Fruit fly (Drosophila melanogaster) whole organism, embryonic: ENCODE data around the gene RpL34b.

Source experiments
- Abd-B ChIP-seq: fragments of 200-800 bp; sonication (Bioruptor generic); optimal IDR thresholded peaks from 2 replicates; lab custom pipeline; 2018; ENCODE audit warnings: missing biosample characterization, mild to moderate bottlenecking, missing genetic modification characterization, moderate library complexity
- BtbVII ChIP-seq: fragments of 200-800 bp; sonication (Bioruptor generic); optimal IDR thresholded peaks from 3 replicates; lab custom pipeline; 2017; ENCODE audit warnings: missing biosample characterization, mild to moderate bottlenecking, missing genetic modification characterization
- CG12219 ChIP-seq: fragments of 200-800 bp; sonication (Bioruptor generic); optimal IDR thresholded peaks from 3 replicates; lab custom pipeline; 2018; ENCODE audit warnings: missing biosample characterization, mild to moderate bottlenecking, missing genetic modification characterization
- CG1233 ChIP-seq: fragments of 200-800 bp; sonication (Bioruptor generic); optimal IDR thresholded peaks from 4 replicates; lab custom pipeline; 2018; ENCODE audit warnings: missing biosample characterization, mild to moderate bottlenecking, missing genetic modification characterization
- CG12769 ChIP-seq: fragments of 200-800 bp; sonication (Bioruptor generic); optimal IDR thresholded peaks from 2 replicates; lab custom pipeline; 2019; ENCODE audit warnings: missing biosample characterization, mild to moderate bottlenecking, missing genetic modification characterization, moderate library complexity
- CG13287 ChIP-seq: fragments of 200-800 bp; sonication (Bioruptor generic); IDR thresholded peaks from 2 replicates; pipeline ENCODE4 v1.3.6; 2022; ENCODE audit warnings: missing biosample characterization, missing genetic modification characterization; ENCODE audit not compliant: partially characterized antibody
- CG13296 ChIP-seq: fragments of 200-800 bp; sonication (Bioruptor generic); optimal IDR thresholded peaks from 3 replicates; lab custom pipeline; 2018; ENCODE audit warnings: missing biosample characterization, mild to moderate bottlenecking, missing genetic modification characterization
- CG15479 ChIP-seq: fragments of 200-800 bp; sonication (Bioruptor generic); optimal IDR thresholded peaks from 3 replicates; lab custom pipeline; 2019; ENCODE audit warnings: missing biosample characterization, mild to moderate bottlenecking, missing genetic modification characterization, moderate library complexity
- CG18619 ChIP-seq: fragments of 200-800 bp; sonication (Bioruptor generic); optimal IDR thresholded peaks from 3 replicates; lab custom pipeline; 2017; ENCODE audit warnings: missing biosample characterization, mild to moderate bottlenecking, missing genetic modification characterization
- CG2199 ChIP-seq: fragments of 200-800 bp; sonication (Bioruptor generic); IDR thresholded peaks from 3 replicates; pipeline ENCODE4 v1.3.6; 2022; ENCODE audit warnings: missing biosample characterization, missing genetic modification characterization
- CG34422 ChIP-seq: fragments of 200-800 bp; sonication (Bioruptor generic); IDR thresholded peaks from 3 replicates; pipeline ENCODE4 v1.3.6; 2022; ENCODE audit warnings: missing biosample characterization, missing genetic modification characterization
- CG42726 ChIP-seq: fragments of 200-800 bp; sonication (Bioruptor generic); IDR thresholded peaks from 2 replicates; pipeline ENCODE4 v1.3.6; 2022; ENCODE audit warnings: missing biosample characterization, missing genetic modification characterization; ENCODE audit not compliant: partially characterized antibody
- CG4360 ChIP-seq: fragments of 200-800 bp; sonication (Bioruptor generic); IDR thresholded peaks from 2 replicates; pipeline ENCODE4 v1.3.6; 2022; ENCODE audit warnings: missing biosample characterization, missing genetic modification characterization
- CG43689 ChIP-seq: fragments of 200-800 bp; sonication (Bioruptor generic); IDR thresholded peaks from 2 replicates; pipeline ENCODE4 v1.3.6; 2022; ENCODE audit warnings: missing biosample characterization, missing genetic modification characterization
- CG5953 ChIP-seq: fragments of 200-800 bp; sonication (Bioruptor generic); IDR thresholded peaks from 2 replicates; pipeline ENCODE4 v1.3.6; 2022; ENCODE audit warnings: missing biosample characterization, missing genetic modification characterization
- CG8388 ChIP-seq: fragments of 200-800 bp; sonication (Bioruptor generic); optimal IDR thresholded peaks from 2 replicates; lab custom pipeline; 2019; ENCODE audit warnings: missing biosample characterization, mild to moderate bottlenecking, missing genetic modification characterization, moderate library complexity
- CG9797 ChIP-seq: fragments of 200-800 bp; sonication (Bioruptor generic); optimal IDR thresholded peaks from 3 replicates; lab custom pipeline; 2018; ENCODE audit warnings: missing biosample characterization, mild to moderate bottlenecking, missing genetic modification characterization
- D19A ChIP-seq: fragments of 200-800 bp; optimal IDR thresholded peaks from 3 replicates; lab custom pipeline; 2019; ENCODE audit warnings: missing biosample characterization, mild to moderate bottlenecking, missing genetic modification characterization, moderate library complexity
- Doc2 ChIP-seq: fragments of 200-800 bp; sonication (Bioruptor generic); IDR thresholded peaks from 2 replicates; pipeline ENCODE4 v1.3.6; 2022; ENCODE audit warnings: missing biosample characterization, missing genetic modification characterization
- Dref ChIP-seq: fragments of 200-800 bp; sonication (Bioruptor generic); IDR thresholded peaks from 2 replicates; pipeline ENCODE4 v1.3.6; 2022; ENCODE audit warnings: missing biosample characterization, missing genetic modification characterization
- Hmx ChIP-seq: fragments of 200-800 bp; sonication (Bioruptor generic); optimal IDR thresholded peaks from 2 replicates; lab custom pipeline; 2016; ENCODE audit warnings: missing biosample characterization, missing genetic modification characterization
- Med ChIP-seq: fragments of 200-800 bp; sonication (Bioruptor generic); peaks from one replicate; lab custom pipeline; 2016; ENCODE audit warnings: missing biosample characterization, missing genetic modification characterization, mild to moderate bottlenecking, inconsistent platforms, moderate library complexity
- Neu2 ChIP-seq: fragments of 200-800 bp; sonication (Bioruptor generic); optimal IDR thresholded peaks from 3 replicates; lab custom pipeline; 2016; ENCODE audit warnings: missing biosample characterization, missing genetic modification characterization, borderline replicate concordance
- Nf-YB ChIP-seq: fragments of 200-800 bp; sonication (Bioruptor generic); optimal IDR thresholded peaks from 3 replicates; lab custom pipeline; 2019; ENCODE audit warnings: missing biosample characterization, mild to moderate bottlenecking, missing genetic modification characterization, moderate library complexity
- Oli ChIP-seq: fragments of 200-800 bp; sonication (Bioruptor generic); optimal IDR thresholded peaks from 2 replicates; lab custom pipeline; 2018; ENCODE audit warnings: missing biosample characterization, mild to moderate bottlenecking, missing genetic modification characterization, moderate library complexity
- Sox100B ChIP-seq: fragments of 200-800 bp; sonication (Bioruptor generic); optimal IDR thresholded peaks from 3 replicates; lab custom pipeline; 2018; ENCODE audit warnings: missing biosample characterization, mild to moderate bottlenecking, missing genetic modification characterization
- Tbp ChIP-seq: fragments of >200 bp; optimal IDR thresholded peaks from 2 replicates; lab custom pipeline; 2018; ENCODE audit warnings: missing biosample characterization, missing genetic modification characterization
- YL-1 ChIP-seq: fragments of 200-800 bp; sonication (Bioruptor generic); optimal IDR thresholded peaks from 3 replicates; lab custom pipeline; 2017; ENCODE audit warnings: missing biosample characterization, mild to moderate bottlenecking, missing genetic modification characterization
- ac ChIP-seq: fragments of 200-800 bp; sonication (Bioruptor generic); optimal IDR thresholded peaks from 3 replicates; lab custom pipeline; 2017; ENCODE audit warnings: missing biosample characterization, mild to moderate bottlenecking, missing genetic modification characterization
- ash1 ChIP-seq: fragments of 200-800 bp; sonication (Bioruptor generic); optimal IDR thresholded peaks from 2 replicates; lab custom pipeline; 2018; ENCODE audit warnings: missing biosample characterization, mild to moderate bottlenecking, missing genetic modification characterization
- ato ChIP-seq: fragments of 200-800 bp; sonication (Bioruptor generic); IDR thresholded peaks from 2 replicates; pipeline ENCODE4 v1.3.6; 2022; ENCODE audit warnings: missing biosample characterization, missing genetic modification characterization; ENCODE audit not compliant: partially characterized antibody
- chif ChIP-seq, 2 experiments: fragments of 200-800 bp; sonication (Bioruptor generic); optimal IDR thresholded peaks; 3 replicates each; lab custom pipeline; 2016; ENCODE audit warnings: missing biosample characterization in 2 of 2, missing genetic modification characterization in 2 of 2
- croc ChIP-seq: fragments of 200-800 bp; sonication (Bioruptor generic); conservative IDR thresholded peaks from 3 replicates; pipeline ENCODE4 v1.3.6; 2022; ENCODE audit warnings: missing biosample characterization, missing genetic modification characterization
- danr ChIP-seq: fragments of 200-800 bp; sonication (Bioruptor generic); IDR thresholded peaks from 2 replicates; pipeline ENCODE4 v1.3.6; 2022; ENCODE audit warnings: missing biosample characterization, missing genetic modification characterization
- ewg ChIP-seq: fragments of 200-800 bp; sonication (Bioruptor generic); optimal IDR thresholded peaks from 3 replicates; lab custom pipeline; 2017; ENCODE audit warnings: mild to moderate bottlenecking, missing biosample characterization, missing genetic modification reagents, missing genetic modification characterization
- fru ChIP-seq: fragments of >200 bp; optimal IDR thresholded peaks from 2 replicates; lab custom pipeline; 2017
- gcm2 ChIP-seq: fragments of 200-800 bp; sonication (Bioruptor generic); optimal IDR thresholded peaks from 2 replicates; lab custom pipeline; 2016; ENCODE audit warnings: missing biosample characterization, missing genetic modification characterization
- jumu ChIP-seq: fragments of 200-800 bp; sonication (Bioruptor generic); optimal IDR thresholded peaks from 3 replicates; lab custom pipeline; 2016; ENCODE audit warnings: missing biosample characterization, missing genetic modification characterization
- mirr ChIP-seq: fragments of 200-800 bp; sonication (Bioruptor generic); optimal IDR thresholded peaks from 3 replicates; lab custom pipeline; 2018; ENCODE audit warnings: missing biosample characterization, mild to moderate bottlenecking, missing genetic modification characterization
- nmo ChIP-seq: fragments of 200-800 bp; sonication (Bioruptor generic); optimal IDR thresholded peaks from 2 replicates; lab custom pipeline; 2018; ENCODE audit warnings: missing biosample characterization, mild to moderate bottlenecking, missing genetic modification characterization, moderate library complexity
- p53 ChIP-seq: fragments of 200-800 bp; sonication (Bioruptor generic); optimal IDR thresholded peaks from 2 replicates; lab custom pipeline; 2016; ENCODE audit warnings: missing biosample characterization, missing genetic modification characterization
- peb ChIP-seq: fragments of 200-800 bp; sonication (Bioruptor generic); IDR thresholded peaks from 2 replicates; pipeline ENCODE4 v1.3.6; 2022; ENCODE audit warnings: missing biosample characterization, missing genetic modification characterization
- prd ChIP-seq, 3 experiments: fragments of >200 bp in 2 of 3; fragments of 200-800 bp in 1 of 3; sonication (Bioruptor generic) in 1 of 3; optimal IDR thresholded peaks in 2 of 3; IDR thresholded peaks in 1 of 3; 2 replicates in 2 of 3; 3 replicates in 1 of 3; pipeline versions ENCODE4 v1.3.6 to Lab custom; 2017 to 2022; ENCODE audit warnings: missing biosample characterization in 1 of 3, missing genetic modification characterization in 1 of 3
- scrt ChIP-seq: fragments of 200-800 bp; sonication (Bioruptor generic); optimal IDR thresholded peaks from 2 replicates; lab custom pipeline; 2018; ENCODE audit warnings: missing biosample characterization, mild to moderate bottlenecking, missing genetic modification characterization, moderate library complexity
- sens ChIP-seq: fragments of 200-800 bp; sonication (Bioruptor generic); peaks from one replicate; lab custom pipeline; 2016; ENCODE audit warnings: missing biosample characterization, missing genetic modification characterization
- slbo ChIP-seq: fragments of 200-800 bp; sonication (Bioruptor generic); IDR thresholded peaks from 2 replicates; pipeline ENCODE4 v1.3.6; 2022; ENCODE audit warnings: missing biosample characterization, missing genetic modification characterization
- slou ChIP-seq: fragments of 200-800 bp; sonication (Bioruptor generic); optimal IDR thresholded peaks from 3 replicates; lab custom pipeline; 2016; ENCODE audit warnings: missing biosample characterization, missing genetic modification characterization
- sr ChIP-seq: fragments of 200-800 bp; sonication (Bioruptor generic); IDR thresholded peaks from 3 replicates; pipeline ENCODE4 v1.3.6; 2022; ENCODE audit warnings: missing biosample characterization, missing genetic modification characterization
- tgo ChIP-seq: fragments of 200-800 bp; sonication (Bioruptor generic); IDR thresholded peaks from 3 replicates; pipeline ENCODE4 v1.3.6; 2022; ENCODE audit warnings: missing biosample characterization, missing genetic modification characterization

RpL34b gene

dm6 chr3R:9395998-9396397, 5.0 kb downstream of the RpL34b start:
- TF ChIP-seq Med (GFP tag; lab: Kevin White, UChicago): peak; percentile 69
- peak; percentile 53 for TF ChIP-seq scrt (GFP tag; lab: Kevin White, UChicago)
- no peak for TF ChIP-seq BtbVII
- 0 out of 2 replicates have a peak, but pooled peaks have one; percentile 6 for TF ChIP-seq CG43689 (GFP tag; lab: Robert Waterston, UW)
- peak; percentile 57; the same call in 1 of the 3 replicates for TF ChIP-seq CG2199
- TF ChIP-seq danr: no peak
- no peak for TF ChIP-seq prd (optimal IDR thresholded peaks at IDR 0.05; lab: Kevin White, UChicago)
- 0 out of 3 replicates have a peak, but pooled peaks have one; percentile 7 for TF ChIP-seq prd (GFP tag; IDR thresholded peaks at IDR 0.05; lab: Robert Waterston, UW)
- 0 out of 3 replicates have a peak, but pooled peaks have one; percentile 17 for TF ChIP-seq CG34422 (GFP tag; lab: Robert Waterston, UW)
- TF ChIP-seq Sox100B (GFP tag; lab: Kevin White, UChicago): no peak
- 0 out of 2 replicates have a peak, but pooled peaks have one; percentile 11 for TF ChIP-seq CG4360 (GFP tag; lab: Robert Waterston, UW)
- peak; percentile 48 for TF ChIP-seq sens
- peak; percentile 11 for TF ChIP-seq D19A

dm6 chr3R:9394385-9395042, 6.5 kb downstream of the RpL34b start, which contains the start of gene FER:
TSS of gene FER (minus strand) at chr3R:9394546.
- no peak for TF ChIP-seq Neu2 (GFP tag; lab: Kevin White, UChicago)
- TF ChIP-seq Oli (tag; lab: Kevin White, UChicago): no peak
- TF ChIP-seq ash1 (GFP tag; lab: Kevin White, UChicago): peak; percentile 61
- no peak for TF ChIP-seq Tbp (GFP tag; lab: Kevin White, UChicago)
- TF ChIP-seq ato (GFP tag; lab: Robert Waterston, UW): peak; percentile 68; the same call in 1 of the 2 replicates
- TF ChIP-seq CG15479 (GFP tag; lab: Kevin White, UChicago): no peak
- TF ChIP-seq CG42726 (GFP tag; lab: Robert Waterston, UW): peak; percentile 82; the same call in 1 of the 2 replicates
- TF ChIP-seq CG12769 (tag; lab: Kevin White, UChicago): peak; percentile 73
- TF ChIP-seq Nf-YB: peak; percentile 43
- TF ChIP-seq nmo (GFP tag; lab: Kevin White, UChicago): no peak
- peak; percentile 29 for TF ChIP-seq CG8388 (GFP tag; lab: Kevin White, UChicago)
- no peak for TF ChIP-seq Doc2 (GFP tag; lab: Robert Waterston, UW)
- TF ChIP-seq CG18619 (GFP tag; lab: Kevin White, UChicago): no peak
- no peak for TF ChIP-seq tgo (GFP tag; lab: Robert Waterston, UW)
- peak in 1 of 2 experiments; percentile 12 for TF ChIP-seq chif (GFP tag; optimal IDR thresholded peaks at IDR 0.05; lab: Kevin White, UChicago)
- TF ChIP-seq mirr (GFP tag; lab: Kevin White, UChicago): peak; percentile 54
- peak; percentile 50 for TF ChIP-seq slbo (GFP tag; lab: Robert Waterston, UW)
- TF ChIP-seq jumu: no peak
- no peak for TF ChIP-seq Abd-B (GFP tag; lab: Kevin White, UChicago)
- no peak for TF ChIP-seq CG1233 (GFP tag; lab: Kevin White, UChicago)
- peak; percentile 70 for TF ChIP-seq CG13287
- TF ChIP-seq CG5953 (GFP tag; lab: Robert Waterston, UW): peak; percentile 22; the same call in 1 of the 2 replicates
- TF ChIP-seq gcm2 (GFP tag; lab: Kevin White, UChicago): no peak
- no peak for TF ChIP-seq Hmx
- peak; percentile 12 for TF ChIP-seq ac (GFP tag; lab: Kevin White, UChicago)
- no peak for TF ChIP-seq croc
- no peak for TF ChIP-seq CG9797 (GFP tag; lab: Kevin White, UChicago)
- no peak for TF ChIP-seq ewg
- no peak for TF ChIP-seq YL-1 (GFP tag; lab: Kevin White, UChicago)
- TF ChIP-seq slou: no peak
- TF ChIP-seq peb (GFP tag; lab: Robert Waterston, UW): no peak
- TF ChIP-seq Dref (GFP tag; lab: Robert Waterston, UW): no peak
- TF ChIP-seq fru: no peak
- peak; percentile 55 for TF ChIP-seq CG12219 (GFP tag; lab: Kevin White, UChicago)
- TF ChIP-seq p53: no peak
- peak; percentile 49 for TF ChIP-seq CG13296 (GFP tag; lab: Kevin White, UChicago)
- TF ChIP-seq sr (GFP tag; lab: Robert Waterston, UW): peak; percentile 56; the same call in 2 of the 3 replicates
